Worm (Caenorhabditis elegans) whole organism, late embryonic: Measurements from ENCODE around the gene F31B9.4.

Experiments used
- ceh-6 ChIP-seq: fragments of 200-800 bp; sonication (Bioruptor generic); optimal IDR thresholded peaks from 2 replicates; lab custom pipeline; 2018; ENCODE audit warnings: mild to moderate bottlenecking, missing genetic modification characterization, missing compliant biosample characterization
- ceh-9 ChIP-seq: sonication (generic microtip); optimal IDR thresholded peaks from 2 replicates; lab custom pipeline; 2016; ENCODE audit warnings: mild to moderate bottlenecking, missing genetic modification characterization, inconsistent platforms, missing compliant biosample characterization
- che-1 ChIP-seq: sonication (generic microtip); optimal IDR thresholded peaks from 2 replicates; lab custom pipeline; 2016; ENCODE audit warnings: mild to moderate bottlenecking, missing genetic modification characterization, missing compliant biosample characterization
- elt-2 ChIP-seq: sonication (generic microtip); optimal IDR thresholded peaks from 2 replicates; lab custom pipeline; 2016; ENCODE audit warnings: missing genetic modification reagents, missing genetic modification characterization, missing compliant biosample characterization
- hlh-15 ChIP-seq: sonication (generic microtip); optimal IDR thresholded peaks from 2 replicates; lab custom pipeline; 2016; ENCODE audit warnings: missing genetic modification characterization, missing compliant biosample characterization
- nhr-11 ChIP-seq: fragments of 150-350 bp; optimal IDR thresholded peaks from 2 replicates; lab custom pipeline; 2014; ENCODE audit warnings: missing biosample characterization, missing genetic modification characterization
- npax-4 ChIP-seq: sonication (generic microtip); optimal IDR thresholded peaks from 2 replicates; lab custom pipeline; 2016; ENCODE audit warnings: missing genetic modification characterization, missing compliant biosample characterization
- pha-4 ChIP-seq: fragments of 150-350 bp; optimal IDR thresholded peaks from 2 replicates; lab custom pipeline; 2018; ENCODE audit warnings: missing biosample characterization, missing genetic modification reagents, missing genetic modification characterization
- pqm-1 ChIP-seq: sonication (generic microtip); optimal IDR thresholded peaks from 2 replicates; lab custom pipeline; 2016; ENCODE audit warnings: missing genetic modification characterization, missing compliant biosample characterization
- tbx-7 ChIP-seq: sonication (generic microtip); optimal IDR thresholded peaks from 2 replicates; lab custom pipeline; 2016; ENCODE audit warnings: missing genotype, missing genetic modification characterization, missing compliant biosample characterization
- unc-55 ChIP-seq: sonication (generic microtip); optimal IDR thresholded peaks from 2 replicates; lab custom pipeline; 2017; ENCODE audit warnings: missing biosample characterization, missing genetic modification reagents, missing genetic modification characterization

DNA sequence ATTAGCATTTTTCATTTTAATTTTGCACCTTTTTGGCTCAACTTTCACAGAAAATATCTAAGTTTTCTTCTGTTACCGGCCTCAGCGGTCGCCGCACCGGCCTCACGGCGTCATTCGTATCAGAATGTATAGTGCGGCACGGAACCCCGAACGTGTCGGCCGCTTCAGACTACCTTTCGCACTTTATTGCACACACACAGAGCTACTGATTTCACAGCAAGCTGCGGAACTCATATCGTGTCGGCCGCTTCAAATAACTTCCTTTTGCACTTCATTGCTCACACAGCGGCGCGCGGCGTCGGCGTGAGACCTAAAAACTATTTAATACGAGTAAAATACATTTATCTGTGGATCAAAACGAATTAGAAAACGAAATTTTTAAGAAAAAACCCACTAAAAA lies 32.4 kb downstream of the F31B9.4 start:
- TF ChIP-seq nhr-11 (tag; lab: Kevin White, UChicago): no peak
- no peak for TF ChIP-seq che-1
- TF ChIP-seq npax-4 (tag; lab: Kevin White, UChicago): no peak
- no peak for TF ChIP-seq elt-2
- TF ChIP-seq tbx-7 (tag; lab: Kevin White, UChicago): no peak
- TF ChIP-seq hlh-15 (tag; lab: Kevin White, UChicago): no peak
- no peak for TF ChIP-seq ceh-9
- no peak for TF ChIP-seq unc-55 (GFP tag; lab: Kevin White, UChicago)
- no peak for TF ChIP-seq ceh-6 (GFP tag; lab: Kevin White, UChicago)
- TF ChIP-seq pha-4 (tag; lab: Kevin White, UChicago): no peak
- TF ChIP-seq pqm-1 (tag; lab: Kevin White, UChicago): no peak
